Worm (Caenorhabditis elegans): ENCODE results near the gene exc-9.

exc-9 gene

ce11 chrIV:7923982-7924480, 16.8 kb downstream of the exc-9 start, which contains the start of the genes xpo-3 and C49H3.3 (continued):
- TF ChIP-seq Y105C5A.15 (GFP tag; IDR thresholded peaks at IDR 0.05) = no peak
- no peak for TF ChIP-seq nhr-237 (tag; optimal IDR thresholded peaks at IDR 0.05)
- TF ChIP-seq F49E8.2 (tag; optimal IDR thresholded peaks at IDR 0.05; ENCODE audit: borderline replicate concordance) = no peak
- TF ChIP-seq snpc-4 (tag; optimal IDR thresholded peaks at IDR 0.05) = no peak
- TF ChIP-seq nhr-11 (tag; optimal IDR thresholded peaks at IDR 0.05) = no peak
- no peak for TF ChIP-seq egl-27 (tag; optimal IDR thresholded peaks at IDR 0.05)
- TF ChIP-seq F26F4.8 (GFP tag; conservative IDR thresholded peaks at IDR 0.05) = no peak
- TF ChIP-seq egl-43 (GFP tag; IDR thresholded peaks at IDR 0.05) = no peak
- no peak for TF ChIP-seq duxl-1 (tag; optimal IDR thresholded peaks at IDR 0.05; ENCODE audit: poor library complexity)
- no peak for TF ChIP-seq ZK337.2 (GFP tag; IDR thresholded peaks at IDR 0.05)
- peak; percentile 51 for TF ChIP-seq aha-1 (tag)
- peak; percentile 10 for TF ChIP-seq nhr-28 (tag; optimal IDR thresholded peaks at IDR 0.05)
- no peak for TF ChIP-seq zfp-2 (tag; optimal IDR thresholded peaks at IDR 0.05)
- TF ChIP-seq lin-38 (GFP tag; IDR thresholded peaks at IDR 0.05) = 0 out of 2 replicates have a peak, but pooled peaks have one; percentile 22
- TF ChIP-seq spr-3 (GFP tag; optimal IDR thresholded peaks at IDR 0.05) = no peak
- no peak for TF ChIP-seq daf-12 (tag; optimal IDR thresholded peaks at IDR 0.05)
- TF ChIP-seq ztf-11 (tag; optimal IDR thresholded peaks at IDR 0.05) = no peak
- TF ChIP-seq mxl-2 (GFP tag; conservative IDR thresholded peaks at IDR 0.05) = no peak
- no peak for TF ChIP-seq dmd-8 (GFP tag; IDR thresholded peaks at IDR 0.05)
- no peak for TF ChIP-seq pqm-1 (tag; optimal IDR thresholded peaks at IDR 0.05)
- TF ChIP-seq dmd-6 (GFP tag; IDR thresholded peaks at IDR 0.05) = no peak
- no peak for TF ChIP-seq nhr-41 (GFP tag; IDR thresholded peaks at IDR 0.05)
- TF ChIP-seq zip-11 (GFP tag; IDR thresholded peaks at IDR 0.05) = no peak
- TF ChIP-seq mep-1 (tag; optimal IDR thresholded peaks at IDR 0.05) = peak; percentile 52
- TF ChIP-seq nhr-111 (GFP tag; optimal IDR thresholded peaks at IDR 0.05) = no peak
- TF ChIP-seq skn-1 (tag; optimal IDR thresholded peaks at IDR 0.05) = no peak
- TF ChIP-seq php-3 (GFP tag; IDR thresholded peaks at IDR 0.05) = no peak
- no peak for TF ChIP-seq ceh-44 (GFP tag; IDR thresholded peaks at IDR 0.05)
- no peak for TF ChIP-seq daf-19 (GFP tag; conservative IDR thresholded peaks at IDR 0.05)
- TF ChIP-seq lin-15B (tag; optimal IDR thresholded peaks at IDR 0.05) = no peak
- peak; percentile 24 for TF ChIP-seq nhr-77 (tag; optimal IDR thresholded peaks at IDR 0.05)
- no peak for TF ChIP-seq R02D3.7 (tag; optimal IDR thresholded peaks at IDR 0.05)
- no peak for TF ChIP-seq lin-29 (GFP tag; IDR thresholded peaks at IDR 0.05)

- TF ChIP-seq unc-62 (GFP tag; optimal IDR thresholded peaks at IDR 0.05 in 1 of 2) = peak in 1 of 2 experiments; percentile 63
- no peak for TF ChIP-seq unc-62 (tag; optimal IDR thresholded peaks at IDR 0.05)
- no peak for TF ChIP-seq daf-16 (GFP tag; optimal IDR thresholded peaks at IDR 0.05)
- no peak for TF ChIP-seq daf-16 (tag; optimal IDR thresholded peaks at IDR 0.05)
- TF ChIP-seq tag-97 (GFP tag; IDR thresholded peaks at IDR 0.05) = no peak
Observed at ce11 chrIV:7920126-7920525, 20.7 kb downstream of the exc-9 start, which contains the start of gene C49H3.16. Gene C49H3.16, plus strand, starts transcription at chrIV:7920426.

ce11 chrIV:7917881-7918280, 22.9 kb downstream of the exc-9 start:
- TF ChIP-seq aha-1 (tag) = peak; percentile 95
- no peak for TF ChIP-seq rbr-2 (tag; optimal IDR thresholded peaks at IDR 0.05)
- TF ChIP-seq unc-62 (GFP tag; optimal IDR thresholded peaks at IDR 0.05 in 1 of 2) = peak in 1 of 2 experiments; percentile 83
- TF ChIP-seq unc-62 (tag; optimal IDR thresholded peaks at IDR 0.05) = no peak

ce11 chrIV:7916907-7917306, 23.9 kb downstream of the exc-9 start:
- TF ChIP-seq aha-1 (tag) (peak; percentile 90), lin-39 (tag; optimal IDR thresholded peaks at IDR 0.05) (no peak), unc-62 (GFP tag; optimal IDR thresholded peaks at IDR 0.05 in 1 of 2) (peak in 1 of 2 experiments; percentile 90), unc-62 (tag; optimal IDR thresholded peaks at IDR 0.05) (no peak)
